Worm (Caenorhabditis elegans) whole organism, L1 larva: ENCODE measurements around the gene F20D6.11.
A peak's percentile ranks its signal among the peaks of the same experiment; 100 is the strongest.

Source experiments
- ama-1 ChIP-seq: fragments of 150-350 bp; optimal IDR thresholded peaks from 2 replicates; lab custom pipeline; 2014
- ceh-63 ChIP-seq: fragments of 200-800 bp; sonication (Bioruptor generic); optimal IDR thresholded peaks from 2 replicates; lab custom pipeline; 2018; ENCODE audit warnings: mild to moderate bottlenecking, missing genetic modification characterization, missing compliant biosample characterization
- fkh-10 ChIP-seq: sonication (generic microtip); optimal IDR thresholded peaks from 2 replicates; lab custom pipeline; 2017; ENCODE audit warnings: missing biosample characterization, missing genetic modification reagents, missing genetic modification characterization
- fos-1 ChIP-seq: fragments of 150-350 bp; optimal IDR thresholded peaks from 2 replicates; lab custom pipeline; 2014; ENCODE audit warnings: missing biosample characterization, missing genetic modification characterization
- jun-1 ChIP-seq: fragments of 150-350 bp; optimal IDR thresholded peaks from 2 replicates; lab custom pipeline; 2014; ENCODE audit warnings: missing biosample characterization, missing genetic modification reagents, missing genetic modification characterization
- lin-39 ChIP-seq: fragments of 150-350 bp; optimal IDR thresholded peaks from 2 replicates; lab custom pipeline; 2014; ENCODE audit warnings: missing biosample characterization, missing genetic modification reagents, missing genetic modification characterization
- nhr-237 ChIP-seq: fragments of 150-350 bp; optimal IDR thresholded peaks from 2 replicates; lab custom pipeline; 2014; ENCODE audit warnings: missing biosample characterization, missing genetic modification characterization
- pqm-1 ChIP-seq: sonication (generic microtip); optimal IDR thresholded peaks from 3 replicates; lab custom pipeline; 2017; ENCODE audit warnings: missing biosample characterization, missing genetic modification characterization
- snpc-4 ChIP-seq: fragments of 150-350 bp; optimal IDR thresholded peaks from 2 replicates; lab custom pipeline; 2014; ENCODE audit warnings: missing biosample characterization, missing genetic modification characterization
- unc-130 ChIP-seq: fragments of 150-350 bp; optimal IDR thresholded peaks from 2 replicates; lab custom pipeline; 2017; ENCODE audit warnings: missing biosample characterization, missing genetic modification characterization, inconsistent platforms
- unc-62 ChIP-seq: fragments of 150-350 bp; optimal IDR thresholded peaks from 2 replicates; lab custom pipeline; 2014; ENCODE audit warnings: missing biosample characterization, missing genetic modification reagents, missing genetic modification characterization
- unc-86 ChIP-seq: sonication (generic microtip); optimal IDR thresholded peaks from 2 replicates; lab custom pipeline; 2016; ENCODE audit warnings: missing genetic modification characterization, missing compliant biosample characterization

- TF ChIP-seq unc-62 (GFP tag; lab: Kevin White, UChicago): no peak
- TF ChIP-seq jun-1 (tag; lab: Kevin White, UChicago): no peak
- TF ChIP-seq fkh-10 (GFP tag; lab: Kevin White, UChicago): no peak
- TF ChIP-seq ceh-63 (GFP tag; lab: Kevin White, UChicago): no peak
- no peak for TF ChIP-seq unc-130 (tag; lab: Kevin White, UChicago)
- no peak for TF ChIP-seq nhr-237 (tag; lab: Kevin White, UChicago)
- TF ChIP-seq snpc-4: peak; percentile 65
- TF ChIP-seq ama-1 (lab: Kevin White, UChicago): no peak
- no peak for TF ChIP-seq unc-86 (tag; lab: Kevin White, UChicago)
- no peak for TF ChIP-seq fos-1
- TF ChIP-seq lin-39 (tag; lab: Kevin White, UChicago): no peak
- no peak for TF ChIP-seq pqm-1
These were observed 36.4 kb upstream of the F20D6.11 start for ce11 chrV:8235331-8235730.
